Fruit fly (Drosophila melanogaster) S2 (cell line): Measurements from ENCODE around the gene Crys.

ENCODE experiments used
- CG8478 ChIP-seq: fragments of >200 bp; optimal IDR thresholded peaks from 2 replicates; lab custom pipeline; 2018
- CTCF ChIP-seq, 2 experiments: fragments of >200 bp; optimal IDR thresholded peaks; 2 replicates each; lab custom pipeline; 2018

DNA sequence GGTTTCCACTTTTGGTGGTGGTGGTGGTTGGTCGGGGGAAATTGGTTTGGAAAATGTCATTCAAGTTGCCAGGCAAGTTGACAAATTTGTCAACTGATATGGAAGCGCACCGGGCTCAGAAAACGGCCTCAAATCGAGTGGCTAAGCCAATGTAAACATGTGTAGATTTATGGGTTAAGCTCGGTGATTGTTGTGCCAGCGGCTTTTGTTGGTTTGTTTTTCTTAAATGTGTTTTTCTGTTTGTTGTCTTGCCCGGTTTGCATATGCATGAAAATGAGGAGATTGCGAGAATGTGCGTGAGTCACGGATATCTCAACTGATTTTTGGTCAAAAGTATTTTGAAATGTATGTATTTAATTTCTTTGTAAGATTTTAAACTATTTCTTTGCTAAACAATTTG is 17.0 kb downstream of the Crys start:
- TF ChIP-seq CTCF (optimal IDR thresholded peaks at IDR 0.05; lab: Kevin White, UChicago), result no peak
- TF ChIP-seq CG8478, result no peak
